Worm (Caenorhabditis elegans) whole organism, mixed stage, embryonic: ENCODE data around the gene ceh-79.

Experiments used
- bed-3 ChIP-seq: fragments of 200-800 bp; sonication (Bioruptor generic); optimal IDR thresholded peaks from 3 replicates; lab custom pipeline; 2018; ENCODE audit warnings: mild to moderate bottlenecking, missing genetic modification characterization, moderate library complexity, missing compliant biosample characterization
- blmp-1 ChIP-seq: fragments of 150-350 bp; optimal IDR thresholded peaks from 2 replicates; lab custom pipeline; 2014; ENCODE audit warnings: missing biosample characterization, missing genetic modification characterization
- ceh-39 ChIP-seq: fragments of 150-350 bp; optimal IDR thresholded peaks from 2 replicates; lab custom pipeline; 2014; ENCODE audit warnings: missing biosample characterization, missing genetic modification characterization
- ceh-43 ChIP-seq: fragments of 200-800 bp; sonication (Bioruptor generic); optimal IDR thresholded peaks from 2 replicates; lab custom pipeline; 2018; ENCODE audit warnings: mild to moderate bottlenecking, missing genetic modification characterization, moderate library complexity, missing compliant biosample characterization
- ceh-83 ChIP-seq: fragments of 200-800 bp; sonication (Bioruptor generic); optimal IDR thresholded peaks from 2 replicates; lab custom pipeline; 2018; ENCODE audit warnings: mild to moderate bottlenecking, missing genetic modification characterization, missing compliant biosample characterization
- ces-1 ChIP-seq: fragments of 150-350 bp; optimal IDR thresholded peaks from 2 replicates; lab custom pipeline; 2014; ENCODE audit warnings: missing biosample characterization, missing genetic modification reagents, missing genetic modification characterization
- cnd-1 ChIP-seq: fragments of 200-800 bp; sonication (Bioruptor generic); optimal IDR thresholded peaks from 2 replicates; lab custom pipeline; 2018; ENCODE audit warnings: mild to moderate bottlenecking, missing genetic modification characterization, missing compliant biosample characterization
- drap-1 ChIP-seq: fragments of 200-800 bp; sonication (Bioruptor generic); optimal IDR thresholded peaks from 3 replicates; lab custom pipeline; 2018; ENCODE audit warnings: mild to moderate bottlenecking, missing genetic modification characterization, missing compliant biosample characterization
- elt-1 ChIP-seq: sonication (generic microtip); optimal IDR thresholded peaks from 2 replicates; lab custom pipeline; 2017; ENCODE audit warnings: missing genetic modification characterization, mild to moderate bottlenecking, missing compliant biosample characterization, antibody characterized with exemption, moderate library complexity, borderline replicate concordance; ENCODE audit not compliant: insufficient read depth
- elt-3 ChIP-seq: fragments of 150-350 bp; optimal IDR thresholded peaks from 2 replicates; lab custom pipeline; 2014; ENCODE audit warnings: missing biosample characterization, missing genetic modification characterization
- flh-1 ChIP-seq: fragments of 200-800 bp; sonication (Bioruptor generic); optimal IDR thresholded peaks from 2 replicates; lab custom pipeline; 2018; ENCODE audit warnings: mild to moderate bottlenecking, missing genetic modification characterization, moderate library complexity, missing compliant biosample characterization
- hlh-1 ChIP-seq: fragments of 150-350 bp; optimal IDR thresholded peaks from 2 replicates; lab custom pipeline; 2014; ENCODE audit warnings: missing biosample characterization, missing genetic modification reagents, missing genetic modification characterization
- lin-13 ChIP-seq: fragments of 150-350 bp; optimal IDR thresholded peaks from 2 replicates; lab custom pipeline; 2014; ENCODE audit warnings: missing biosample characterization, missing genetic modification characterization
- lin-32 ChIP-seq: fragments of 200-800 bp; sonication (Bioruptor generic); optimal IDR thresholded peaks from 2 replicates; lab custom pipeline; 2018; ENCODE audit warnings: mild to moderate bottlenecking, missing genetic modification characterization, missing compliant biosample characterization
- lsy-2 ChIP-seq: fragments of 150-350 bp; optimal IDR thresholded peaks from 2 replicates; lab custom pipeline; 2014; ENCODE audit warnings: missing biosample characterization, missing genetic modification characterization
- mab-5 ChIP-seq: fragments of 150-350 bp; optimal IDR thresholded peaks from 2 replicates; lab custom pipeline; 2014; ENCODE audit warnings: missing biosample characterization, missing genetic modification characterization
- mep-1 ChIP-seq: fragments of 150-350 bp; optimal IDR thresholded peaks from 2 replicates; lab custom pipeline; 2017; ENCODE audit warnings: missing biosample characterization, missing genetic modification reagents, missing genetic modification characterization, inconsistent platforms
- mls-2 ChIP-seq: sonication (generic microtip); optimal IDR thresholded peaks from 2 replicates; lab custom pipeline; 2016; ENCODE audit warnings: mild to moderate bottlenecking, missing genetic modification characterization, moderate library complexity, missing compliant biosample characterization
- nhr-12 ChIP-seq: fragments of 150-350 bp; optimal IDR thresholded peaks from 2 replicates; lab custom pipeline; 2014; ENCODE audit warnings: missing biosample characterization, missing genetic modification characterization
- nhr-237 ChIP-seq: fragments of 150-350 bp; optimal IDR thresholded peaks from 2 replicates; lab custom pipeline; 2014; ENCODE audit warnings: missing biosample characterization, missing genetic modification characterization
- nhr-28 ChIP-seq: fragments of 150-350 bp; optimal IDR thresholded peaks from 2 replicates; lab custom pipeline; 2014; ENCODE audit warnings: missing biosample characterization, missing genetic modification characterization
- nhr-76 ChIP-seq: sonication (generic microtip); optimal IDR thresholded peaks from 2 replicates; lab custom pipeline; 2017; ENCODE audit warnings: missing biosample characterization, missing genetic modification characterization
- pha-4 ChIP-seq: fragments of 150-350 bp; optimal IDR thresholded peaks from 2 replicates; lab custom pipeline; 2018; ENCODE audit warnings: missing biosample characterization, missing genetic modification reagents, missing genetic modification characterization
- sem-2 ChIP-seq: fragments of 200-800 bp; sonication (Bioruptor generic); optimal IDR thresholded peaks from 2 replicates; lab custom pipeline; 2018; ENCODE audit warnings: mild to moderate bottlenecking, missing genetic modification characterization, missing compliant biosample characterization
- sptf-1 ChIP-seq: sonication (generic microtip); optimal IDR thresholded peaks from 2 replicates; lab custom pipeline; 2017; ENCODE audit warnings: mild to moderate bottlenecking, missing genetic modification characterization, moderate library complexity, missing compliant biosample characterization
- tbx-8 ChIP-seq: fragments of 200-800 bp; sonication (Bioruptor generic); optimal IDR thresholded peaks from 2 replicates; lab custom pipeline; 2018; ENCODE audit warnings: mild to moderate bottlenecking, missing genetic modification characterization, moderate library complexity, missing compliant biosample characterization
- unc-120 ChIP-seq: sonication (generic microtip); optimal IDR thresholded peaks from 2 replicates; lab custom pipeline; 2017; ENCODE audit warnings: missing genetic modification characterization, missing compliant biosample characterization; ENCODE audit not compliant: poor library complexity, severe bottlenecking
- unc-39 ChIP-seq: fragments of 150-350 bp; optimal IDR thresholded peaks from 2 replicates; lab custom pipeline; 2014; ENCODE audit warnings: missing biosample characterization, missing genetic modification characterization
- unc-62 ChIP-seq: fragments of 150-350 bp; optimal IDR thresholded peaks from 2 replicates; lab custom pipeline; 2014; ENCODE audit warnings: missing biosample characterization, missing genetic modification reagents, missing genetic modification characterization
- zip-8 ChIP-seq: fragments of 150-350 bp; optimal IDR thresholded peaks from 2 replicates; lab custom pipeline; 2014; ENCODE audit warnings: missing biosample characterization, missing genetic modification characterization
- ztf-11 ChIP-seq: fragments of 150-350 bp; optimal IDR thresholded peaks from 2 replicates; lab custom pipeline; 2014; ENCODE audit warnings: missing biosample characterization, missing genetic modification characterization

The ceh-79 gene

ce11 chrV:13286525-13286924, 15.1 kb upstream of the ceh-79 start:
- TF ChIP-seq elt-3 (tag; lab: Kevin White, UChicago): no peak
- TF ChIP-seq lin-13 (tag; lab: Kevin White, UChicago): no peak
- TF ChIP-seq ztf-11 (tag; lab: Kevin White, UChicago): no peak
- TF ChIP-seq ceh-83: no peak
- no peak for TF ChIP-seq blmp-1 (tag; lab: Kevin White, UChicago)
- no peak for TF ChIP-seq flh-1 (GFP tag; lab: Kevin White, UChicago)
- TF ChIP-seq zip-8: no peak
- TF ChIP-seq lin-32 (GFP tag; lab: Kevin White, UChicago): no peak
- no peak for TF ChIP-seq drap-1 (GFP tag; lab: Kevin White, UChicago)
- TF ChIP-seq unc-62 (GFP tag; lab: Kevin White, UChicago): no peak
- TF ChIP-seq lsy-2: no peak
- TF ChIP-seq bed-3 (GFP tag; lab: Kevin White, UChicago): no peak
- no peak for TF ChIP-seq unc-120 (tag; lab: Kevin White, UChicago)
- no peak for TF ChIP-seq ceh-39 (tag; lab: Kevin White, UChicago)

ce11 chrV:13288881-13289280, 12.8 kb upstream of the ceh-79 start:
- TF ChIP-seq unc-120 (tag; lab: Kevin White, UChicago): peak; percentile 21
- no peak for TF ChIP-seq unc-62 (GFP tag; lab: Kevin White, UChicago)
- TF ChIP-seq hlh-1 (tag; lab: Kevin White, UChicago): peak; percentile 7

- TF ChIP-seq ces-1 (GFP tag; lab: Kevin White, UChicago) (peak; percentile 96), ceh-83 (no peak)
Measured at ce11 chrV:13294507-13294906, 7.1 kb upstream of the ceh-79 start.

- TF ChIP-seq blmp-1 (tag; lab: Kevin White, UChicago): no peak
- no peak for TF ChIP-seq lin-13 (tag; lab: Kevin White, UChicago)
- peak; percentile 47 for TF ChIP-seq hlh-1 (tag; lab: Kevin White, UChicago)
- no peak for TF ChIP-seq zip-8
Measured at ce11 chrV:13295859-13296258, 5.8 kb upstream of the ceh-79 start, which contains the start of gene uig-1. TSS of gene uig-1 (minus strand) at chrV:13295978.

- TF ChIP-seq sem-2 (GFP tag; lab: Kevin White, UChicago) (no peak), ztf-11 (tag; lab: Kevin White, UChicago) (no peak), lsy-2 (no peak), lin-13 (tag; lab: Kevin White, UChicago) (no peak), mls-2 (tag; lab: Kevin White, UChicago) (no peak), tbx-8 (GFP tag; lab: Kevin White, UChicago) (no peak), blmp-1 (tag; lab: Kevin White, UChicago) (no peak), elt-1 (tag; lab: Kevin White, UChicago) (no peak), ceh-43 (GFP tag; lab: Kevin White, UChicago) (no peak), elt-3 (tag; lab: Kevin White, UChicago) (no peak), ceh-39 (tag; lab: Kevin White, UChicago) (no peak)
Measured at ce11 chrV:13297220-13297619, 4.4 kb upstream of the ceh-79 start, which contains the start of gene C26E1.1. TSS of gene C26E1.1 (plus strand) at chrV:13297520.

ce11 chrV:13298706-13299105, 2.9 kb upstream of the ceh-79 start:
- TF ChIP-seq nhr-28 (tag; lab: Kevin White, UChicago) (no peak), blmp-1 (tag; lab: Kevin White, UChicago) (no peak), ztf-11 (tag; lab: Kevin White, UChicago) (no peak), nhr-237 (tag; lab: Kevin White, UChicago) (no peak), mep-1 (tag; lab: Kevin White, UChicago) (no peak), ceh-39 (tag; lab: Kevin White, UChicago) (no peak), nhr-12 (tag; lab: Kevin White, UChicago) (no peak), lin-32 (GFP tag; lab: Kevin White, UChicago) (no peak), drap-1 (GFP tag; lab: Kevin White, UChicago) (no peak), nhr-76 (tag; lab: Kevin White, UChicago) (no peak), hlh-1 (tag; lab: Kevin White, UChicago) (no peak), unc-39 (tag; lab: Kevin White, UChicago) (no peak), flh-1 (GFP tag; lab: Kevin White, UChicago) (no peak), unc-120 (tag; lab: Kevin White, UChicago) (no peak), mab-5 (tag; lab: Kevin White, UChicago) (no peak), pha-4 (tag; lab: Kevin White, UChicago) (no peak), elt-3 (tag; lab: Kevin White, UChicago) (no peak), sptf-1 (tag; lab: Kevin White, UChicago) (no peak), cnd-1 (tag; lab: Kevin White, UChicago) (no peak), elt-1 (tag; lab: Kevin White, UChicago) (no peak)
- TF ChIP-seq, all 35 proteins: peak for 0
